Fruit fly (Drosophila melanogaster): ENCODE results near the gene Pglym78.

Gene Pglym78

dm6 chr3R:29116167-29116725 is 31.8 kb upstream of the Pglym78 start, which contains the start of gene Atg14 (continued):
- TF ChIP-seq CG4360 (GFP tag; IDR thresholded peaks at IDR 0.05): no peak
- TF ChIP-seq Dp (GFP tag; optimal IDR thresholded peaks at IDR 0.05): peak; percentile 97
- TF ChIP-seq tgo (GFP tag; IDR thresholded peaks at IDR 0.05): no peak
- TF ChIP-seq CG13123 (GFP tag; optimal IDR thresholded peaks at IDR 0.05): no peak
- TF ChIP-seq jing (GFP tag; optimal IDR thresholded peaks at IDR 0.05): no peak
- TF ChIP-seq Chrac-16 (GFP tag; optimal IDR thresholded peaks at IDR 0.05): no peak
- TF ChIP-seq pan (optimal IDR thresholded peaks at IDR 0.05): no peak
- no peak for TF ChIP-seq pan (GFP tag; optimal IDR thresholded peaks at IDR 0.05 in 1 of 2, IDR thresholded peaks at IDR 0.05 in 1 of 2)
- peak; percentile 92 for TF ChIP-seq amos (GFP tag; IDR thresholded peaks at IDR 0.05; ENCODE audit: partially characterized antibody)
- no peak for TF ChIP-seq disco-r (GFP tag; optimal IDR thresholded peaks at IDR 0.05)
- TF ChIP-seq Fer2 (tag; optimal IDR thresholded peaks at IDR 0.05): no peak
- TF ChIP-seq caup (GFP tag; optimal IDR thresholded peaks at IDR 0.05; ENCODE audit: severe bottlenecking): no peak
- peak; percentile 4 for TF ChIP-seq gcm (GFP tag; optimal IDR thresholded peaks at IDR 0.05)
- TF ChIP-seq CG9932 (GFP tag; IDR thresholded peaks at IDR 0.05): peak; percentile 33; the same call in 1 of the 2 replicates
- no peak for TF ChIP-seq Sox102F (GFP tag; optimal IDR thresholded peaks at IDR 0.05)
- TF ChIP-seq Pdp1 (GFP tag; optimal IDR thresholded peaks at IDR 0.05): peak in 1 of 2 experiments; percentile 52
- no peak for TF ChIP-seq CG10543 (GFP tag; optimal IDR thresholded peaks at IDR 0.05)
- no peak for TF ChIP-seq CG6689 (GFP tag; IDR thresholded peaks at IDR 0.05)
- TF ChIP-seq CG33213 (GFP tag; optimal IDR thresholded peaks at IDR 0.05): no peak
- TF ChIP-seq Gug (GFP tag; IDR thresholded peaks at IDR 0.05): no peak
- TF ChIP-seq CG42726 (GFP tag; IDR thresholded peaks at IDR 0.05; ENCODE audit: partially characterized antibody): peak; percentile 58; the same call in 1 of the 2 replicates
- TF ChIP-seq Camta (GFP tag; optimal IDR thresholded peaks at IDR 0.05): no peak
- peak; percentile 28 for TF ChIP-seq sug (tag; optimal IDR thresholded peaks at IDR 0.05)
- TF ChIP-seq dmrt11E (tag; optimal IDR thresholded peaks at IDR 0.05): no peak
- peak in 1 of 2 experiments; percentile 36 for TF ChIP-seq dpn (GFP tag; optimal IDR thresholded peaks at IDR 0.05)
- TF ChIP-seq hb (GFP tag; IDR thresholded peaks at IDR 0.05; ENCODE audit: partially characterized antibody): peak; percentile 95
- no peak for TF ChIP-seq shn (GFP tag; optimal IDR thresholded peaks at IDR 0.05)
- TF ChIP-seq Stat92E (GFP tag; optimal IDR thresholded peaks at IDR 0.05): peak in 1 of 3 experiments; percentile 11
- TF ChIP-seq CG5245 (GFP tag; optimal IDR thresholded peaks at IDR 0.05): no peak
- no peak for TF ChIP-seq CG15073 (GFP tag; optimal IDR thresholded peaks at IDR 0.05)
- TF ChIP-seq CG7963 (GFP tag; IDR thresholded peaks at IDR 0.05; ENCODE audit: partially characterized antibody): peak; percentile 95
- TF ChIP-seq CG4617 (GFP tag; optimal IDR thresholded peaks at IDR 0.05; ENCODE audit: borderline replicate concordance): peak; percentile 81
- TF ChIP-seq Usf (GFP tag; optimal IDR thresholded peaks at IDR 0.05): no peak
- TF ChIP-seq CG17829 (tag; optimal IDR thresholded peaks at IDR 0.05): peak; percentile 34
- peak; percentile 30; the same call in 1 of the 2 replicates for TF ChIP-seq CG3847 (GFP tag; IDR thresholded peaks at IDR 0.05)
- no peak for TF ChIP-seq emc (GFP tag; optimal IDR thresholded peaks at IDR 0.05)
- TF ChIP-seq CG15479 (GFP tag; optimal IDR thresholded peaks at IDR 0.05): no peak
- peak; percentile 35 for TF ChIP-seq grau (tag; optimal IDR thresholded peaks at IDR 0.05)
- no peak for TF ChIP-seq CG7372 (GFP tag; IDR thresholded peaks at IDR 0.05)
- TF ChIP-seq p53 (GFP tag; optimal IDR thresholded peaks at IDR 0.05): no peak
- peak; percentile 18 for TF ChIP-seq CG3281 (GFP tag; optimal IDR thresholded peaks at IDR 0.05)
- no peak for TF ChIP-seq BtbVII (GFP tag; optimal IDR thresholded peaks at IDR 0.05)
- no peak for TF ChIP-seq CG1832 (GFP tag; optimal IDR thresholded peaks at IDR 0.05)
- no peak for TF ChIP-seq nom (GFP tag; optimal IDR thresholded peaks at IDR 0.05)
- no peak for TF ChIP-seq Nf-YA (GFP tag; IDR thresholded peaks at IDR 0.05)
- TF ChIP-seq ash1 (GFP tag; optimal IDR thresholded peaks at IDR 0.05): no peak
- no peak for TF ChIP-seq CG6854 (GFP tag; optimal IDR thresholded peaks at IDR 0.05)
- TF ChIP-seq Rx (GFP tag; IDR thresholded peaks at IDR 0.05): no peak
- no peak for TF ChIP-seq CG4282 (GFP tag; optimal IDR thresholded peaks at IDR 0.05)
- peak; percentile 59 for TF ChIP-seq Sry-δ (GFP tag; optimal IDR thresholded peaks at IDR 0.05)

Data from whole organism, embryonic.